Worm (Caenorhabditis elegans) whole organism, L1 larva: Measurements from ENCODE around the gene try-13.

ENCODE experiments used
- C04F5.9 ChIP-seq: sonication (generic microtip); optimal IDR thresholded peaks from 2 replicates; lab custom pipeline; 2016; ENCODE audit warnings: missing genetic modification characterization, missing compliant biosample characterization
- C16A3.4 ChIP-seq: fragments of 150-350 bp; optimal IDR thresholded peaks from 2 replicates; lab custom pipeline; 2014; ENCODE audit warnings: missing biosample characterization, missing genetic modification characterization
- F16B12.6 ChIP-seq: fragments of 150-350 bp; optimal IDR thresholded peaks from 2 replicates; lab custom pipeline; 2014; ENCODE audit warnings: missing biosample characterization, missing genetic modification characterization
- Y116A8C.19 ChIP-seq: sonication (generic microtip); optimal IDR thresholded peaks from 2 replicates; lab custom pipeline; 2016; ENCODE audit warnings: missing compliant biosample characterization, missing genetic modification characterization, borderline replicate concordance
- blmp-1 ChIP-seq: fragments of 150-350 bp; optimal IDR thresholded peaks from 2 replicates; lab custom pipeline; 2014; ENCODE audit warnings: missing biosample characterization, missing genetic modification characterization
- dpl-1 ChIP-seq, 3 experiments: fragments of 150-350 bp in 2 of 3; sonication (generic microtip) in 1 of 3; optimal IDR thresholded peaks; 2 replicates each; lab custom pipeline; 2014 to 2017; ENCODE audit warnings: missing biosample characterization in 3 of 3, missing genetic modification characterization in 3 of 3, missing genetic modification reagents in 3 of 3
- efl-1 ChIP-seq, 4 experiments: fragments of 150-350 bp; optimal IDR thresholded peaks in 3 of 4; peaks in 1 of 4; 1 replicate in 1 of 4; 2 replicates in 3 of 4; lab custom pipeline; 2014; ENCODE audit warnings: missing biosample characterization in 2 of 4, missing genetic modification characterization in 2 of 4, missing genetic modification reagents in 2 of 4
- egl-13 ChIP-seq: sonication (generic microtip); optimal IDR thresholded peaks from 2 replicates; lab custom pipeline; 2016; ENCODE audit warnings: missing genotype, missing genetic modification reagents, missing genetic modification characterization, missing compliant biosample characterization
- egl-27 ChIP-seq, 2 experiments: fragments of 150-350 bp in 1 of 2; sonication (generic microtip); optimal IDR thresholded peaks; 3 replicates each; lab custom pipeline; 2017 to 2018; ENCODE audit warnings: missing biosample characterization in 2 of 2, missing genetic modification characterization in 2 of 2, missing genetic modification reagents in 2 of 2
- elt-3 ChIP-seq, 6 experiments: fragments of 150-350 bp in 1 of 6; sonication (generic microtip); optimal IDR thresholded peaks; 2 replicates each; lab custom pipeline; 2017 to 2018; ENCODE audit warnings: missing biosample characterization in 6 of 6, missing genetic modification characterization in 6 of 6, inconsistent platforms in 1 of 6
- grh-1 ChIP-seq: fragments of 200-800 bp; sonication (Bioruptor generic); IDR thresholded peaks from 2 replicates; pipeline ENCODE4 v1.3.6; 2022; ENCODE audit warnings: missing genetic modification reagents, missing genetic modification characterization, missing compliant biosample characterization
- lin-14 ChIP-seq: fragments of 200-800 bp; sonication (Bioruptor generic); optimal IDR thresholded peaks from 2 replicates; lab custom pipeline; 2018; ENCODE audit warnings: mild to moderate bottlenecking, missing genetic modification characterization, moderate library complexity, missing compliant biosample characterization
- lin-35 ChIP-seq, 2 experiments: fragments of 150-350 bp; optimal IDR thresholded peaks; 2 replicates each; lab custom pipeline; 2014; ENCODE audit warnings: missing biosample characterization in 2 of 2, missing genetic modification characterization in 2 of 2, missing genetic modification reagents in 2 of 2
- lir-3 ChIP-seq: sonication (generic microtip); optimal IDR thresholded peaks from 2 replicates; lab custom pipeline; 2016; ENCODE audit warnings: mild to moderate bottlenecking, missing genetic modification characterization, moderate library complexity, missing compliant biosample characterization; ENCODE audit not compliant: poor library complexity
- lsy-2 ChIP-seq, 2 experiments: fragments of 150-350 bp; optimal IDR thresholded peaks; 2 replicates each; lab custom pipeline; 2014; ENCODE audit warnings: missing biosample characterization in 2 of 2, missing genetic modification characterization in 2 of 2
- nhr-28 ChIP-seq: fragments of 150-350 bp; optimal IDR thresholded peaks from 2 replicates; lab custom pipeline; 2014; ENCODE audit warnings: missing biosample characterization, missing genetic modification characterization
- nhr-77 ChIP-seq: fragments of 150-350 bp; optimal IDR thresholded peaks from 2 replicates; lab custom pipeline; 2014; ENCODE audit warnings: missing biosample characterization, missing genetic modification characterization
- nhr-84 ChIP-seq: sonication (generic microtip); optimal IDR thresholded peaks from 2 replicates; lab custom pipeline; 2017; ENCODE audit warnings: missing biosample characterization, missing genetic modification characterization
- pag-3 ChIP-seq: sonication (generic microtip); optimal IDR thresholded peaks from 2 replicates; lab custom pipeline; 2017; ENCODE audit warnings: missing genetic modification characterization, mild to moderate bottlenecking, missing compliant biosample characterization, antibody characterized with exemption, borderline replicate concordance; ENCODE audit not compliant: insufficient read depth
- pax-3 ChIP-seq: fragments of 200-800 bp; sonication (Bioruptor generic); optimal IDR thresholded peaks from 2 replicates; lab custom pipeline; 2018; ENCODE audit warnings: mild to moderate bottlenecking, missing genetic modification characterization, moderate library complexity, missing compliant biosample characterization
- pqm-1 ChIP-seq: sonication (generic microtip); optimal IDR thresholded peaks from 3 replicates; lab custom pipeline; 2017; ENCODE audit warnings: missing biosample characterization, missing genetic modification characterization
- rnt-1 ChIP-seq: sonication (generic microtip); optimal IDR thresholded peaks from 2 replicates; lab custom pipeline; 2016; ENCODE audit warnings: mild to moderate bottlenecking, missing genetic modification characterization, moderate library complexity, missing compliant biosample characterization
- snpc-4 ChIP-seq: fragments of 150-350 bp; optimal IDR thresholded peaks from 2 replicates; lab custom pipeline; 2014; ENCODE audit warnings: missing biosample characterization, missing genetic modification characterization
- sox-4 ChIP-seq: sonication (generic microtip); optimal IDR thresholded peaks from 2 replicates; lab custom pipeline; 2016; ENCODE audit warnings: missing genetic modification characterization, missing compliant biosample characterization
- sptf-1 ChIP-seq: fragments of 150-350 bp; optimal IDR thresholded peaks from 2 replicates; lab custom pipeline; 2014; ENCODE audit warnings: missing biosample characterization, missing genetic modification characterization
- sup-37 ChIP-seq: fragments of 200-800 bp; sonication (Bioruptor generic); optimal IDR thresholded peaks from 2 replicates; lab custom pipeline; 2018; ENCODE audit warnings: mild to moderate bottlenecking, missing genetic modification characterization, missing compliant biosample characterization
- tlp-1 ChIP-seq: fragments of 150-350 bp; optimal IDR thresholded peaks from 2 replicates; lab custom pipeline; 2014; ENCODE audit warnings: missing biosample characterization, missing genetic modification characterization
- unc-130 ChIP-seq: fragments of 150-350 bp; optimal IDR thresholded peaks from 2 replicates; lab custom pipeline; 2017; ENCODE audit warnings: missing biosample characterization, missing genetic modification characterization, inconsistent platforms
- unc-30 ChIP-seq: sonication (generic microtip); optimal IDR thresholded peaks from 2 replicates; lab custom pipeline; 2017; ENCODE audit warnings: missing biosample characterization, missing genetic modification characterization
- unc-62 ChIP-seq: fragments of 150-350 bp; optimal IDR thresholded peaks from 2 replicates; lab custom pipeline; 2014; ENCODE audit warnings: missing biosample characterization, missing genetic modification reagents, missing genetic modification characterization
- vab-15 ChIP-seq: sonication (generic microtip); optimal IDR thresholded peaks from 2 replicates; lab custom pipeline; 2017; ENCODE audit warnings: missing genotype, mild to moderate bottlenecking, missing genetic modification characterization, missing compliant biosample characterization
- zag-1 ChIP-seq: fragments of 150-350 bp; optimal IDR thresholded peaks from 2 replicates; lab custom pipeline; 2014; ENCODE audit warnings: missing biosample characterization, missing genetic modification characterization
- ztf-4 ChIP-seq: fragments of 150-350 bp; optimal IDR thresholded peaks from 2 replicates; lab custom pipeline; 2014; ENCODE audit warnings: missing biosample characterization, missing genetic modification characterization

try-13 gene

ce11 chrV:7416569-7416968 is 23.3 kb upstream of the try-13 start:
- TF ChIP-seq sox-4 (tag; lab: Kevin White, UChicago) (no peak), sup-37 (GFP tag; lab: Kevin White, UChicago) (no peak), lin-35 (GFP tag; optimal IDR thresholded peaks at IDR 0.05; lab: Kevin White, UChicago) (peak in 1 of 2 experiments; percentile 17), egl-27 (tag; optimal IDR thresholded peaks at IDR 0.05; lab: Kevin White, UChicago) (no peak), F16B12.6 (tag; lab: Kevin White, UChicago) (no peak), nhr-77 (tag; lab: Kevin White, UChicago) (no peak), lsy-2 (tag; optimal IDR thresholded peaks at IDR 0.05; lab: Kevin White, UChicago) (no peak)

ce11 chrV:7417018-7417716 is 22.7 kb upstream of the try-13 start, which contains the start of gene srw-67:
Gene srw-67 (plus strand): TSS chrV:7417660.
- no peak for TF ChIP-seq F16B12.6 (tag; lab: Kevin White, UChicago)
- TF ChIP-seq tlp-1 (tag; lab: Kevin White, UChicago) = no peak
- TF ChIP-seq pqm-1 (tag; lab: Kevin White, UChicago) = no peak
- TF ChIP-seq unc-130 = no peak
- peak in 1 of 6 experiments; percentile 33 for TF ChIP-seq elt-3 (tag; optimal IDR thresholded peaks at IDR 0.05; lab: Kevin White, UChicago)
- no peak for TF ChIP-seq sptf-1 (tag; lab: Kevin White, UChicago)
- TF ChIP-seq egl-27 (tag; optimal IDR thresholded peaks at IDR 0.05; lab: Kevin White, UChicago) = no peak
- TF ChIP-seq vab-15 (tag; lab: Kevin White, UChicago) = no peak
- peak; percentile 14 for TF ChIP-seq blmp-1 (tag; lab: Kevin White, UChicago)
- TF ChIP-seq dpl-1 (GFP tag; optimal IDR thresholded peaks at IDR 0.05; lab: Kevin White, UChicago) = no peak
- no peak for TF ChIP-seq lir-3 (tag; lab: Kevin White, UChicago)
- TF ChIP-seq nhr-28 (tag; lab: Kevin White, UChicago) = no peak
- TF ChIP-seq pag-3 (tag; lab: Kevin White, UChicago) = no peak
- no peak for TF ChIP-seq nhr-84 (tag; lab: Kevin White, UChicago)
- TF ChIP-seq efl-1 (optimal IDR thresholded peaks at IDR 0.05; lab: Kevin White, UChicago) = no peak
- TF ChIP-seq efl-1 (GFP tag; optimal IDR thresholded peaks at IDR 0.05 in 1 of 2; lab: Kevin White, UChicago) = peak in 1 of 2 experiments; percentile 41
- TF ChIP-seq pax-3 (tag; lab: Kevin White, UChicago) = no peak

- no peak for TF ChIP-seq F16B12.6 (tag; lab: Kevin White, UChicago)
- no peak for TF ChIP-seq snpc-4 (tag; lab: Kevin White, UChicago)
- TF ChIP-seq unc-30 = no peak
These were observed 19.7 kb upstream of the try-13 start, which contains the start of gene srxa-4 for ce11 chrV:7420162-7420561. Gene srxa-4 (plus strand): TSS chrV:7420462.

- TF ChIP-seq pax-3 (tag; lab: Kevin White, UChicago) = no peak
- TF ChIP-seq unc-62 (GFP tag; lab: Kevin White, UChicago) = no peak
- TF ChIP-seq grh-1 (GFP tag; lab: Robert Waterston, UW) = no peak
- TF ChIP-seq dpl-1 (GFP tag; optimal IDR thresholded peaks at IDR 0.05; lab: Kevin White, UChicago) = no peak
- TF ChIP-seq C16A3.4 (tag; lab: Kevin White, UChicago) = no peak
- TF ChIP-seq lin-14 (GFP tag; lab: Kevin White, UChicago) = no peak
- no peak for TF ChIP-seq rnt-1
- no peak for TF ChIP-seq ztf-4 (tag; lab: Kevin White, UChicago)
- TF ChIP-seq Y116A8C.19 (tag; lab: Kevin White, UChicago) = no peak
- TF ChIP-seq zag-1 (tag; lab: Kevin White, UChicago) = no peak
- no peak for TF ChIP-seq egl-13
- no peak for TF ChIP-seq C04F5.9
These were observed 15.6 kb upstream of the try-13 start, which contains the start of gene F18E3.10 for ce11 chrV:7424336-7424735. Gene F18E3.10 (minus strand): TSS chrV:7424436.
